Worm (Caenorhabditis elegans) whole organism, young adult: ENCODE measurements around the gene otpl-1.

Experiments used
- C06A6.2 ChIP-seq: fragments of 200-800 bp; sonication (Bioruptor generic); conservative IDR thresholded peaks from 2 replicates; pipeline ENCODE4 v1.3.6; 2022; ENCODE audit warnings: missing genetic modification characterization, missing compliant biosample characterization
- C17E4.6 ChIP-seq: fragments of 200-800 bp; sonication (Bioruptor generic); IDR thresholded peaks from 2 replicates; pipeline ENCODE4 v1.3.6; 2022; ENCODE audit warnings: missing genetic modification reagents, missing genetic modification characterization, missing compliant biosample characterization
- T26A5.8 ChIP-seq: sonication (generic microtip); optimal IDR thresholded peaks from 2 replicates; lab custom pipeline; 2016; ENCODE audit warnings: missing genetic modification characterization, missing compliant biosample characterization
- ama-1 ChIP-seq, 3 experiments: fragments of 150-350 bp in 1 of 3; sonication (generic microtip) in 2 of 3; optimal IDR thresholded peaks; 2 replicates each; lab custom pipeline; 2014 to 2018; ENCODE audit warnings: missing biosample characterization in 2 of 3, missing genetic modification characterization in 2 of 3, missing genetic modification reagents in 2 of 3
- bed-1 ChIP-seq: fragments of 200-800 bp; sonication (Bioruptor generic); IDR thresholded peaks from 2 replicates; pipeline ENCODE4 v1.3.6; 2022; ENCODE audit warnings: missing genetic modification reagents, missing genetic modification characterization, missing compliant biosample characterization
- dpff-1 ChIP-seq: sonication (generic microtip); optimal IDR thresholded peaks from 2 replicates; lab custom pipeline; 2017; ENCODE audit warnings: mild to moderate bottlenecking, missing genetic modification characterization, missing compliant biosample characterization
- dpl-1 ChIP-seq: fragments of 150-350 bp; optimal IDR thresholded peaks from 2 replicates; lab custom pipeline; 2014; ENCODE audit warnings: missing biosample characterization, missing genetic modification reagents, missing genetic modification characterization
- efl-1 ChIP-seq: fragments of 150-350 bp; optimal IDR thresholded peaks from 2 replicates; lab custom pipeline; 2014; ENCODE audit warnings: missing biosample characterization, missing genetic modification reagents, missing genetic modification characterization
- ets-4 ChIP-seq: fragments of 200-800 bp; sonication (Bioruptor generic); optimal IDR thresholded peaks from 2 replicates; lab custom pipeline; 2018; ENCODE audit warnings: mild to moderate bottlenecking, missing genetic modification characterization, missing compliant biosample characterization
- let-607 ChIP-seq, 2 experiments: fragments of 200-800 bp in 1 of 2; sonication (Bioruptor generic) in 1 of 2; sonication (generic microtip) in 1 of 2; optimal IDR thresholded peaks; 2 replicates each; lab custom pipeline; 2016 to 2018; ENCODE audit warnings: mild to moderate bottlenecking in 2 of 2, missing compliant biosample characterization in 2 of 2, missing genetic modification characterization in 2 of 2, moderate library complexity in 2 of 2, missing genotype in 1 of 2
- pha-4 ChIP-seq: fragments of 150-350 bp; sonication (generic microtip); optimal IDR thresholded peaks from 2 replicates; lab custom pipeline; 2014; ENCODE audit warnings: missing biosample characterization, missing genetic modification reagents, missing genetic modification characterization
- rec-8 ChIP-seq, 2 experiments: sonication (generic microtip); optimal IDR thresholded peaks; 2 replicates each; lab custom pipeline; 2016; ENCODE audit warnings: mild to moderate bottlenecking in 2 of 2, missing genetic modification characterization in 2 of 2, missing genetic modification reagents in 2 of 2, missing genotype in 2 of 2, missing biosample characterization in 1 of 2, missing compliant biosample characterization in 1 of 2, moderate library complexity in 1 of 2

DNA sequence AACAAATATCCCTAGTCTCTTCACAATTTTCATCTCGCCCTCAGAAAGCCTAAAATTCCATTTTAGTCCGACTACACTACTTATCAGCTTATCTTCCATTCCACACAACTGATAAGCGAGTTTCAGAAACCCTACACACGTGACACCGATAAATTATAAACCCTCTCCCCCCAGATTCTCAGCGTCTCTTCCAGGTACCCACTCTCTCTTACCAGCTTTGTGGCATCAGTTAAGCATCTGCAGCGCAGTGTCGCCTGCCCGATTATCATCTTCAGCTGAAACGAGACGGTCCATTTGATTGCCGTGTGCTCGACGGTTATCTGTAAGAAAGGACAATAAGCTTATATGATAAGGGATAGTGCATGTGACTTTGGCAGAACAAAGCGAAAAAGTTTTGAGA, 43.1 kb downstream of the otpl-1 start:
- TF ChIP-seq dpff-1 (tag; lab: Kevin White, UChicago) (no peak), dpl-1 (GFP tag; lab: Kevin White, UChicago) (no peak), T26A5.8 (tag; lab: Kevin White, UChicago) (no peak), ets-4 (peak; percentile 95), let-607 (tag; optimal IDR thresholded peaks at IDR 0.05; lab: Kevin White, UChicago) (peak; percentile 74 to 82), C06A6.2 (GFP tag; lab: Robert Waterston, UW) (0 out of 2 replicates have a peak, but pooled peaks have one; percentile 12), rec-8 (tag; optimal IDR thresholded peaks at IDR 0.05; lab: Kevin White, UChicago) (no peak), pha-4 (tag; lab: Kevin White, UChicago) (peak; percentile 52), bed-1 (GFP tag; lab: Robert Waterston, UW) (no peak), C17E4.6 (no peak), efl-1 (no peak), ama-1 (optimal IDR thresholded peaks at IDR 0.05; lab: Kevin White, UChicago) (no peak), ama-1 (GFP tag; optimal IDR thresholded peaks at IDR 0.05; lab: Kevin White, UChicago) (no peak)
